Worm (Caenorhabditis elegans) whole organism, late embryonic: ENCODE measurements around the gene C07G1.7.

Experiments used
- C08G9.2 ChIP-seq: sonication (generic microtip); optimal IDR thresholded peaks from 2 replicates; lab custom pipeline; 2016; ENCODE audit warnings: mild to moderate bottlenecking, missing genetic modification characterization, moderate library complexity, missing compliant biosample characterization
- C38D4.7 ChIP-seq: fragments of 200-800 bp; sonication (Bioruptor generic); optimal IDR thresholded peaks from 2 replicates; lab custom pipeline; 2018; ENCODE audit warnings: mild to moderate bottlenecking, missing genetic modification characterization, moderate library complexity, missing compliant biosample characterization
- F13H6.1 ChIP-seq: sonication (generic microtip); optimal IDR thresholded peaks from 2 replicates; lab custom pipeline; 2016; ENCODE audit warnings: missing genetic modification characterization, missing compliant biosample characterization
- K02D7.2 ChIP-seq: sonication (generic microtip); optimal IDR thresholded peaks from 2 replicates; lab custom pipeline; 2017; ENCODE audit warnings: mild to moderate bottlenecking, missing genetic modification characterization, missing compliant biosample characterization
- ama-1 ChIP-seq: fragments of 150-350 bp; optimal IDR thresholded peaks from 2 replicates; lab custom pipeline; 2014
- ceh-14 ChIP-seq: sonication (generic microtip); optimal IDR thresholded peaks from 2 replicates; lab custom pipeline; 2016; ENCODE audit warnings: missing genotype, missing genetic modification characterization, missing compliant biosample characterization
- ceh-2 ChIP-seq: sonication (generic microtip); optimal IDR thresholded peaks from 2 replicates; lab custom pipeline; 2016; ENCODE audit warnings: missing genotype, missing genetic modification characterization, missing compliant biosample characterization
- ceh-22 ChIP-seq: sonication (generic microtip); optimal IDR thresholded peaks from 2 replicates; lab custom pipeline; 2017; ENCODE audit warnings: missing biosample characterization, missing genetic modification characterization
- ceh-30 ChIP-seq: fragments of 150-350 bp; optimal IDR thresholded peaks from 2 replicates; lab custom pipeline; 2014; ENCODE audit warnings: missing biosample characterization, missing genetic modification characterization
- ceh-31 ChIP-seq: sonication (generic microtip); optimal IDR thresholded peaks from 2 replicates; lab custom pipeline; 2016; ENCODE audit warnings: missing genetic modification characterization, missing compliant biosample characterization
- ceh-34 ChIP-seq: sonication (generic microtip); optimal IDR thresholded peaks from 2 replicates; lab custom pipeline; 2016; ENCODE audit warnings: mild to moderate bottlenecking, missing genetic modification characterization, missing compliant biosample characterization
- ceh-45 ChIP-seq: fragments of 200-800 bp; sonication (Bioruptor generic); IDR thresholded peaks from 2 replicates; pipeline ENCODE4 v1.3.6; 2022; ENCODE audit warnings: missing genetic modification reagents, missing genetic modification characterization, missing compliant biosample characterization
- ceh-6 ChIP-seq: fragments of 200-800 bp; sonication (Bioruptor generic); optimal IDR thresholded peaks from 2 replicates; lab custom pipeline; 2018; ENCODE audit warnings: mild to moderate bottlenecking, missing genetic modification characterization, missing compliant biosample characterization
- ceh-9 ChIP-seq: sonication (generic microtip); optimal IDR thresholded peaks from 2 replicates; lab custom pipeline; 2016; ENCODE audit warnings: mild to moderate bottlenecking, missing genetic modification characterization, inconsistent platforms, missing compliant biosample characterization
- che-1 ChIP-seq: sonication (generic microtip); optimal IDR thresholded peaks from 2 replicates; lab custom pipeline; 2016; ENCODE audit warnings: mild to moderate bottlenecking, missing genetic modification characterization, missing compliant biosample characterization
- dve-1 ChIP-seq: sonication (generic microtip); optimal IDR thresholded peaks from 2 replicates; lab custom pipeline; 2017; ENCODE audit warnings: antibody characterized with exemption, mild to moderate bottlenecking, missing genetic modification characterization, missing compliant biosample characterization
- eyg-1 ChIP-seq: sonication (generic microtip); optimal IDR thresholded peaks from 2 replicates; lab custom pipeline; 2016; ENCODE audit warnings: missing genotype, missing genetic modification characterization, missing compliant biosample characterization
- fax-1 ChIP-seq: sonication (generic microtip); optimal IDR thresholded peaks from 2 replicates; lab custom pipeline; 2016; ENCODE audit warnings: missing genotype, missing genetic modification characterization, missing compliant biosample characterization
- gmeb-2 ChIP-seq: sonication (generic microtip); optimal IDR thresholded peaks from 2 replicates; lab custom pipeline; 2016; ENCODE audit warnings: missing genetic modification characterization, inconsistent platforms, missing compliant biosample characterization
- hlh-30 ChIP-seq: sonication (generic microtip); optimal IDR thresholded peaks from 2 replicates; lab custom pipeline; 2017; ENCODE audit warnings: antibody characterized with exemption, missing genetic modification characterization, missing compliant biosample characterization; ENCODE audit not compliant: insufficient read depth
- hlh-8 ChIP-seq: sonication (generic microtip); optimal IDR thresholded peaks from 2 replicates; lab custom pipeline; 2016; ENCODE audit warnings: missing genotype, missing genetic modification characterization, missing compliant biosample characterization
- lim-6 ChIP-seq: sonication (generic microtip); optimal IDR thresholded peaks from 2 replicates; lab custom pipeline; 2016; ENCODE audit warnings: missing genetic modification characterization, missing compliant biosample characterization
- nfya-1 ChIP-seq: sonication (generic microtip); optimal IDR thresholded peaks from 2 replicates; lab custom pipeline; 2017; ENCODE audit warnings: missing genetic modification characterization, mild to moderate bottlenecking, missing compliant biosample characterization, antibody characterized with exemption, moderate library complexity
- odd-2 ChIP-seq: sonication (generic microtip); optimal IDR thresholded peaks from 2 replicates; lab custom pipeline; 2017; ENCODE audit warnings: antibody characterized with exemption, mild to moderate bottlenecking, missing genetic modification characterization, missing compliant biosample characterization
- pha-2 ChIP-seq: sonication (generic microtip); optimal IDR thresholded peaks from 2 replicates; lab custom pipeline; 2017; ENCODE audit warnings: mild to moderate bottlenecking, missing genetic modification characterization, missing compliant biosample characterization
- pqm-1 ChIP-seq: sonication (generic microtip); optimal IDR thresholded peaks from 2 replicates; lab custom pipeline; 2016; ENCODE audit warnings: missing genetic modification characterization, missing compliant biosample characterization
- pros-1 ChIP-seq: fragments of 150-350 bp; optimal IDR thresholded peaks from 2 replicates; lab custom pipeline; 2014; ENCODE audit warnings: missing biosample characterization, missing genetic modification reagents, missing genetic modification characterization
- ref-2 ChIP-seq: sonication (generic microtip); optimal IDR thresholded peaks from 2 replicates; lab custom pipeline; 2016; ENCODE audit warnings: missing genetic modification characterization, missing compliant biosample characterization
- sdc-2 ChIP-seq: sonication (generic microtip); optimal IDR thresholded peaks from 2 replicates; lab custom pipeline; 2016; ENCODE audit warnings: missing genotype, missing genetic modification characterization, missing compliant biosample characterization
- tbx-7 ChIP-seq: sonication (generic microtip); optimal IDR thresholded peaks from 2 replicates; lab custom pipeline; 2016; ENCODE audit warnings: missing genotype, missing genetic modification characterization, missing compliant biosample characterization
- unc-3 ChIP-seq, 2 experiments: fragments of 200-800 bp in 1 of 2; sonication (Bioruptor generic) in 1 of 2; sonication (generic microtip) in 1 of 2; conservative IDR thresholded peaks in 1 of 2; optimal IDR thresholded peaks in 1 of 2; 2 replicates each; pipeline versions ENCODE4 v1.3.6 to Lab custom; 2016 to 2022; ENCODE audit warnings: missing compliant biosample characterization in 2 of 2, missing genetic modification characterization in 2 of 2, missing genetic modification reagents in 1 of 2
- ztf-16 ChIP-seq: sonication (generic microtip); optimal IDR thresholded peaks from 2 replicates; lab custom pipeline; 2017; ENCODE audit warnings: missing genetic modification characterization, missing compliant biosample characterization

The C07G1.7 gene

ce11 chrIV:8210300-8210699 is 1.3 kb downstream of the C07G1.7 start, which contains the start of gene C07G1.6:
Gene C07G1.6 (minus strand): TSS chrIV:8210400.
- TF ChIP-seq ceh-30 (no peak), ceh-34 (tag; lab: Kevin White, UChicago) (no peak), gmeb-2 (no peak), C38D4.7 (GFP tag; lab: Kevin White, UChicago) (no peak), ref-2 (tag; lab: Kevin White, UChicago) (no peak), ceh-22 (tag; lab: Kevin White, UChicago) (no peak), unc-3 (GFP tag; conservative IDR thresholded peaks at IDR 0.05; lab: Robert Waterston, UW) (no peak), unc-3 (tag; optimal IDR thresholded peaks at IDR 0.05; lab: Kevin White, UChicago) (no peak), ceh-6 (GFP tag; lab: Kevin White, UChicago) (no peak), pros-1 (tag; lab: Kevin White, UChicago) (no peak), lim-6 (tag; lab: Kevin White, UChicago) (no peak), tbx-7 (tag; lab: Kevin White, UChicago) (no peak), hlh-30 (tag; lab: Kevin White, UChicago) (no peak), C08G9.2 (tag; lab: Kevin White, UChicago) (no peak), ceh-14 (no peak), fax-1 (no peak)

- TF ChIP-seq ztf-16 (tag; lab: Kevin White, UChicago): no peak
- no peak for TF ChIP-seq pha-2
- no peak for TF ChIP-seq K02D7.2 (tag; lab: Kevin White, UChicago)
- no peak for TF ChIP-seq gmeb-2
- TF ChIP-seq ceh-14: no peak
- no peak for TF ChIP-seq ceh-45 (GFP tag; lab: Robert Waterston, UW)
- TF ChIP-seq C38D4.7 (GFP tag; lab: Kevin White, UChicago): no peak
- no peak for TF ChIP-seq dve-1 (tag; lab: Kevin White, UChicago)
- TF ChIP-seq ceh-2 (tag; lab: Kevin White, UChicago): no peak
- TF ChIP-seq ama-1 (lab: Kevin White, UChicago): no peak
Observed at ce11 chrIV:8208855-8209254, 2.8 kb downstream of the C07G1.7 start.

ce11 chrIV:8206314-8206713 is 5.3 kb downstream of the C07G1.7 start, which contains the start of gene svh-1:
Gene svh-1 (plus strand): TSS chrIV:8206614.
- no peak for TF ChIP-seq sdc-2 (tag; lab: Kevin White, UChicago)
- TF ChIP-seq ceh-9: no peak
- TF ChIP-seq nfya-1 (tag; lab: Kevin White, UChicago): no peak
- TF ChIP-seq che-1 (tag; lab: Kevin White, UChicago): no peak
- TF ChIP-seq eyg-1 (tag; lab: Kevin White, UChicago): no peak

- peak; percentile 25 for TF ChIP-seq ceh-31 (tag; lab: Kevin White, UChicago)
- peak; percentile 29 for TF ChIP-seq nfya-1 (tag; lab: Kevin White, UChicago)
- TF ChIP-seq C08G9.2 (tag; lab: Kevin White, UChicago): no peak
- no peak for TF ChIP-seq pqm-1 (tag; lab: Kevin White, UChicago)
Observed at ce11 chrIV:8205272-8206098, 6.2 kb downstream of the C07G1.7 start, which contains the start of gene hgrs-1. Gene hgrs-1 (minus strand): TSS chrIV:8206048.

DNA sequence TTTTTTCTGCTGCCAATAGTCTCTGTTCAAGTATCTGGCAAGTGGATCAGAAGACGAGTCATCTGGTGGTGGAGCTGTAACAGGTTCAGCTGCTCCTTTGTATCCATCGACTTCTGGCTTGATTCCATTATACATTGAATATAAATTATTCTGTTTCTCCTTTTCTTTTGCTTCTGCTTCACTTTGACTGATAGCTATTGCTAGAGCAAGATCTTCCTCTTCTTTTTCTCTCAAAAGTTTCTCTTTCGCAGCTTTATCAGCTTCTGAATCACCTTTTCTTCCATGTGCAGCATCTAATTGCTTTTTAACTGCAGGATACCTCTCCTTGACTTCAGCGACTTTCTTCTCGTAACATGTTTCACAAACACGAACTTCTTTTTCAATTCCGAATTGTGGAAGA is 8.1 kb downstream of the C07G1.7 start:
- no peak for TF ChIP-seq hlh-30 (tag; lab: Kevin White, UChicago)
- no peak for TF ChIP-seq C08G9.2 (tag; lab: Kevin White, UChicago)
- no peak for TF ChIP-seq hlh-8 (tag; lab: Kevin White, UChicago)
- TF ChIP-seq fax-1: no peak
- no peak for TF ChIP-seq odd-2 (tag; lab: Kevin White, UChicago)
- no peak for TF ChIP-seq F13H6.1 (tag; lab: Kevin White, UChicago)
